Fruit fly (Drosophila melanogaster) Kc167 (cell line): ENCODE data around the gene scyl.

ENCODE experiments used
- Myc ChIP-seq: fragments of >200 bp; optimal IDR thresholded peaks from 2 replicates; lab custom pipeline; 2017; ENCODE audit warnings: missing external identifiers
- h ChIP-seq: fragments of >200 bp; optimal IDR thresholded peaks from 3 replicates; lab custom pipeline; 2018; ENCODE audit warnings: missing external identifiers
- psq ChIP-seq: fragments of >200 bp; optimal IDR thresholded peaks from 2 replicates; lab custom pipeline; 2017; ENCODE audit warnings: missing external identifiers
- ttk ChIP-seq: sonication (Bioruptor generic); optimal IDR thresholded peaks from 2 replicates; lab custom pipeline; 2017; ENCODE audit warnings: missing external identifiers

- TF ChIP-seq ttk (no peak), h (lab: Kevin White, UChicago) (no peak), psq (lab: Kevin White, UChicago) (no peak), Myc (lab: Kevin White, UChicago) (no peak)
Measured at dm6 chr3L:11253140-11253539, 1.0 kb downstream of the scyl start.
